Worm (Caenorhabditis elegans) whole organism, young adult: Measurements from ENCODE around the gene cyp-34A8.

Experiments
- ceh-40 ChIP-seq: fragments of 200-800 bp; sonication (Bioruptor generic); IDR thresholded peaks from 2 replicates; pipeline ENCODE4 v1.3.6; 2022; ENCODE audit warnings: missing genetic modification characterization, missing compliant biosample characterization
- die-1 ChIP-seq: sonication (generic microtip); optimal IDR thresholded peaks from 2 replicates; lab custom pipeline; 2016; ENCODE audit warnings: missing genotype, mild to moderate bottlenecking, missing genetic modification characterization, missing compliant biosample characterization
- nfya-1 ChIP-seq: sonication (generic microtip); optimal IDR thresholded peaks from 2 replicates; lab custom pipeline; 2017; ENCODE audit warnings: antibody characterized with exemption, missing compliant biosample characterization, missing genetic modification characterization, borderline replicate concordance; ENCODE audit not compliant: insufficient read depth
- unc-62 ChIP-seq: fragments of 150-350 bp; optimal IDR thresholded peaks from 2 replicates; lab custom pipeline; 2014; ENCODE audit warnings: missing biosample characterization, missing genetic modification reagents, missing genetic modification characterization

- TF ChIP-seq unc-62 (GFP tag; lab: Kevin White, UChicago): no peak
- TF ChIP-seq nfya-1: no peak
- TF ChIP-seq die-1 (tag; lab: Kevin White, UChicago): no peak
- TF ChIP-seq ceh-40: no peak
Measured at ce11 chrV:3938789-3939188, 28.8 kb downstream of the cyp-34A8 start, which contains the start of gene cyp-35B1.
